Fruit fly (Drosophila melanogaster) whole organism: ENCODE data around the gene dre4.

Source experiments
- CG8478 ChIP-seq: fragments of >200 bp; optimal IDR thresholded peaks from 2 replicates; lab custom pipeline; 2018; ENCODE audit warnings: inconsistent platforms
- Dll ChIP-seq: fragments of >200 bp; optimal IDR thresholded peaks from 2 replicates; lab custom pipeline; 2017
- EcR ChIP-seq, 2 experiments: fragments of >200 bp; optimal IDR thresholded peaks; 2 replicates each; lab custom pipeline; 2017; ENCODE audit warnings: missing biosample characterization in 2 of 2, missing genetic modification characterization in 2 of 2, missing genetic modification reagents in 2 of 2
- usp ChIP-seq: fragments of >200 bp; optimal IDR thresholded peaks from 2 replicates; lab custom pipeline; 2017; ENCODE audit warnings: missing biosample characterization, missing genetic modification characterization, mixed read lengths

- no peak for TF ChIP-seq usp (GFP tag; lab: Kevin White, UChicago)
- TF ChIP-seq CG8478 (lab: Kevin White, UChicago), result no peak
- TF ChIP-seq Dll (lab: Kevin White, UChicago), result no peak
- no peak for TF ChIP-seq EcR (GFP tag; optimal IDR thresholded peaks at IDR 0.05; lab: Kevin White, UChicago)
These were observed 4.6 kb upstream of the dre4 start for dm6 chr3L:1880692-1881091.
